Worm (Caenorhabditis elegans) whole organism, midembryonic: ENCODE results near the gene nlp-53.

Experiments
- T22C8.4 ChIP-seq: fragments of 200-800 bp; sonication (Bioruptor generic); IDR thresholded peaks from 2 replicates; pipeline ENCODE4 v1.3.6; 2022; ENCODE audit warnings: missing genetic modification characterization, missing compliant biosample characterization
- cog-1 ChIP-seq: sonication (generic microtip); optimal IDR thresholded peaks from 2 replicates; lab custom pipeline; 2016; ENCODE audit warnings: missing genetic modification characterization, missing compliant biosample characterization
- flt-1 ChIP-seq: fragments of 200-800 bp; sonication (Bioruptor generic); IDR thresholded peaks from 2 replicates; pipeline ENCODE4 v1.3.6; 2022; ENCODE audit warnings: missing genetic modification characterization, missing compliant biosample characterization
- klf-2 ChIP-seq: fragments of 200-800 bp; sonication (Bioruptor generic); conservative IDR thresholded peaks from 2 replicates; pipeline ENCODE4 v1.3.6; 2022; ENCODE audit warnings: missing genetic modification reagents, missing genetic modification characterization, missing compliant biosample characterization
- med-1 ChIP-seq: sonication (generic microtip); optimal IDR thresholded peaks from 2 replicates; lab custom pipeline; 2017; ENCODE audit warnings: missing genetic modification characterization, mild to moderate bottlenecking, missing compliant biosample characterization, antibody characterized with exemption, missing genetic modification reagents; ENCODE audit not compliant: insufficient read depth
- ref-1 ChIP-seq: fragments of 200-800 bp; sonication (Bioruptor generic); conservative IDR thresholded peaks from 2 replicates; pipeline ENCODE4 v1.3.6; 2022; ENCODE audit warnings: missing genetic modification reagents, missing genetic modification characterization, missing compliant biosample characterization
- tab-1 ChIP-seq: fragments of 200-800 bp; sonication (Bioruptor generic); IDR thresholded peaks from 2 replicates; pipeline ENCODE4 v1.3.6; 2022; ENCODE audit warnings: missing genetic modification characterization, missing compliant biosample characterization
- ztf-23 ChIP-seq: fragments of 200-800 bp; sonication (Bioruptor generic); IDR thresholded peaks from 2 replicates; pipeline ENCODE4 v1.3.6; 2022; ENCODE audit warnings: missing genetic modification reagents, missing genetic modification characterization, missing compliant biosample characterization
- ztf-29 ChIP-seq: fragments of 200-800 bp; sonication (Bioruptor generic); IDR thresholded peaks from 2 replicates; pipeline ENCODE4 v1.3.6; 2022; ENCODE audit warnings: missing genetic modification reagents, missing genetic modification characterization, missing compliant biosample characterization

DNA sequence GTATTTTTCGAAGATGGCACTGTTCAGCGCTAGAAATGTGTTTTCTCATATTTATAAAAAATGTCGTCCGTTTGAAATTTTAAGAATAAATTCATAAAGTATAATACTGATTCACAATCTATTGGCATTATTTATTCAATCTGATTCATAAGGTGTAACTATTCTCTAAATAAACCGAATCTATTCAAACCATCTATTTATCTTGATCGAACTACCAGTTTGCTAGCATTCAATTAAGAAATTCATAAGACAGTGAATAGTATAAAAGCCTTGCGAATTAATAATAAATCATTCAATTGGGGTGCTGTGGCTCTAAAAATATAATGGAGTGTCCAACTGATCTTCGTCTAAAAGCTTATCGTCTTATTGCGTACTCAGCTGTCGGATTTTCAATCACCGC lies 27.5 kb upstream of the nlp-53 start, which contains the start of gene col-44:
- TF ChIP-seq med-1 (GFP tag; lab: Kevin White, UChicago) (no peak), ztf-29 (GFP tag; lab: Robert Waterston, UW) (no peak), T22C8.4 (GFP tag; lab: Robert Waterston, UW) (no peak), flt-1 (GFP tag; lab: Robert Waterston, UW) (no peak), ztf-23 (GFP tag; lab: Robert Waterston, UW) (no peak), klf-2 (no peak), ref-1 (GFP tag; lab: Robert Waterston, UW) (no peak), tab-1 (no peak), cog-1 (tag; lab: Kevin White, UChicago) (no peak)
